Fruit fly (Drosophila melanogaster) whole organism, embryonic: ENCODE measurements around the gene CG33325.

ENCODE experiments used
- CG10274 ChIP-seq: fragments of 200-800 bp; sonication (Bioruptor generic); optimal IDR thresholded peaks from 3 replicates; lab custom pipeline; 2017; ENCODE audit warnings: missing biosample characterization, mild to moderate bottlenecking, missing genetic modification characterization
- CG11504 ChIP-seq: fragments of 200-800 bp; sonication (Bioruptor generic); optimal IDR thresholded peaks from 3 replicates; lab custom pipeline; 2019; ENCODE audit warnings: missing biosample characterization, mild to moderate bottlenecking, missing genetic modification characterization, moderate library complexity
- CG12071 ChIP-seq: fragments of 200-800 bp; sonication (Bioruptor generic); optimal IDR thresholded peaks from 3 replicates; lab custom pipeline; 2018; ENCODE audit warnings: missing biosample characterization, mild to moderate bottlenecking, missing genetic modification characterization
- CG12155 ChIP-seq: fragments of 200-800 bp; sonication (Bioruptor generic); optimal IDR thresholded peaks from 3 replicates; lab custom pipeline; 2016; ENCODE audit warnings: missing biosample characterization, missing genetic modification characterization
- CG12744 ChIP-seq: fragments of 200-800 bp; sonication (Bioruptor generic); optimal IDR thresholded peaks from 2 replicates; lab custom pipeline; 2016; ENCODE audit warnings: missing biosample characterization, missing genetic modification characterization
- CG13123 ChIP-seq: fragments of 200-800 bp; sonication (Bioruptor generic); optimal IDR thresholded peaks from 2 replicates; lab custom pipeline; 2016; ENCODE audit warnings: missing biosample characterization, missing genetic modification characterization
- CG13894 ChIP-seq: fragments of 200-800 bp; sonication (Bioruptor generic); optimal IDR thresholded peaks from 3 replicates; lab custom pipeline; 2018; ENCODE audit warnings: missing biosample characterization, mild to moderate bottlenecking, missing genetic modification characterization, moderate library complexity
- CG1602 ChIP-seq: fragments of 200-800 bp; sonication (Bioruptor generic); optimal IDR thresholded peaks from 3 replicates; lab custom pipeline; 2016; ENCODE audit warnings: missing biosample characterization, missing genetic modification characterization
- CG17359 ChIP-seq: fragments of 200-800 bp; sonication (Bioruptor generic); optimal IDR thresholded peaks from 3 replicates; lab custom pipeline; 2018; ENCODE audit warnings: missing biosample characterization, mild to moderate bottlenecking, missing genetic modification characterization, moderate library complexity
- CG2875 ChIP-seq: fragments of 200-800 bp; sonication (Bioruptor generic); optimal IDR thresholded peaks from 2 replicates; lab custom pipeline; 2017; ENCODE audit warnings: missing biosample characterization, mild to moderate bottlenecking, missing genetic modification characterization, missing genetic modification reagents
- CG3065 ChIP-seq: fragments of 200-800 bp; sonication (Bioruptor generic); optimal IDR thresholded peaks from 2 replicates; lab custom pipeline; 2016; ENCODE audit warnings: missing biosample characterization, missing genetic modification characterization
- CG31388 ChIP-seq: fragments of 200-800 bp; sonication (Bioruptor generic); optimal IDR thresholded peaks from 2 replicates; lab custom pipeline; 2016; ENCODE audit warnings: missing biosample characterization, missing genetic modification characterization
- CG31441 ChIP-seq: fragments of 200-800 bp; sonication (Bioruptor generic); IDR thresholded peaks from 2 replicates; pipeline ENCODE4 v1.3.6; 2022; ENCODE audit warnings: missing biosample characterization, missing genetic modification characterization
- CG34376 ChIP-seq: fragments of 200-800 bp; sonication (Bioruptor generic); optimal IDR thresholded peaks from 2 replicates; lab custom pipeline; 2018; ENCODE audit warnings: missing biosample characterization, mild to moderate bottlenecking, missing genetic modification characterization
- CG4854 ChIP-seq: fragments of 200-800 bp; sonication (Bioruptor generic); optimal IDR thresholded peaks from 2 replicates; lab custom pipeline; 2016; ENCODE audit warnings: missing biosample characterization, missing genetic modification characterization, inconsistent platforms
- CG8089 ChIP-seq: fragments of 200-800 bp; sonication (Bioruptor generic); optimal IDR thresholded peaks from 3 replicates; lab custom pipeline; 2016; ENCODE audit warnings: missing biosample characterization, missing genetic modification characterization
- CG9215 ChIP-seq: fragments of 200-800 bp; sonication (Bioruptor generic); IDR thresholded peaks from 2 replicates; pipeline ENCODE4 v1.3.6; 2022; ENCODE audit warnings: missing biosample characterization, missing genetic modification characterization
- CrebB ChIP-seq: fragments of 200-800 bp; sonication (Bioruptor generic); optimal IDR thresholded peaks from 3 replicates; lab custom pipeline; 2018; ENCODE audit warnings: missing biosample characterization, mild to moderate bottlenecking, missing genetic modification characterization
- Deaf1 ChIP-seq: fragments of 200-800 bp; optimal IDR thresholded peaks from 3 replicates; lab custom pipeline; 2019; ENCODE audit warnings: missing biosample characterization, mild to moderate bottlenecking, missing genetic modification characterization, moderate library complexity
- Dll ChIP-seq: fragments of 200-800 bp; sonication (Bioruptor generic); IDR thresholded peaks from 4 replicates; pipeline ENCODE4 v1.3.6; 2022; ENCODE audit warnings: missing biosample characterization, missing genetic modification characterization; ENCODE audit not compliant: partially characterized antibody
- Ets97D ChIP-seq: fragments of 200-800 bp; sonication (Bioruptor generic); optimal IDR thresholded peaks from 3 replicates; lab custom pipeline; 2016; ENCODE audit warnings: missing biosample characterization, missing genetic modification characterization
- HLH3B ChIP-seq: fragments of 200-800 bp; sonication (Bioruptor generic); IDR thresholded peaks from 2 replicates; pipeline ENCODE4 v1.3.6; 2022; ENCODE audit warnings: missing biosample characterization, missing genetic modification characterization
- Hr3 ChIP-seq: fragments of 200-800 bp; sonication (Bioruptor generic); optimal IDR thresholded peaks from 3 replicates; lab custom pipeline; 2016; ENCODE audit warnings: missing biosample characterization, missing genetic modification characterization
- Hr39 ChIP-seq: fragments of >200 bp; optimal IDR thresholded peaks from 2 replicates; lab custom pipeline; 2017
- MBD-R2 ChIP-seq: fragments of 200-800 bp; sonication (Bioruptor generic); IDR thresholded peaks from 2 replicates; pipeline ENCODE4 v1.3.6; 2022; ENCODE audit warnings: missing biosample characterization, missing genetic modification characterization
- Meics ChIP-seq: fragments of 200-800 bp; sonication (Bioruptor generic); optimal IDR thresholded peaks from 2 replicates; lab custom pipeline; 2017; ENCODE audit warnings: missing biosample characterization, mild to moderate bottlenecking, missing genetic modification characterization
- Rfx ChIP-seq: fragments of 200-800 bp; sonication (Bioruptor generic); IDR thresholded peaks from 2 replicates; pipeline ENCODE4 v1.3.6; 2022; ENCODE audit warnings: missing biosample characterization, missing genetic modification characterization
- Sin3A ChIP-seq: fragments of >200 bp; optimal IDR thresholded peaks from 2 replicates; lab custom pipeline; 2018
- Taf1 ChIP-seq: fragments of 200-800 bp; sonication (Bioruptor generic); IDR thresholded peaks from 2 replicates; pipeline ENCODE4 v1.3.6; 2022; ENCODE audit warnings: missing biosample characterization, missing genetic modification characterization
- Xrp1 ChIP-seq: fragments of 200-800 bp; sonication (Bioruptor generic); IDR thresholded peaks from 2 replicates; pipeline ENCODE4 v1.3.6; 2022; ENCODE audit warnings: missing biosample characterization, missing genetic modification characterization
- aop ChIP-seq: fragments of 200-800 bp; sonication (Bioruptor generic); IDR thresholded peaks from 2 replicates; pipeline ENCODE4 v1.3.6; 2022; ENCODE audit warnings: missing biosample characterization, missing genetic modification characterization
- ap ChIP-seq: fragments of 200-800 bp; sonication (Bioruptor generic); IDR thresholded peaks from 2 replicates; pipeline ENCODE4 v1.3.6; 2022; ENCODE audit warnings: missing biosample characterization, missing genetic modification characterization
- ash1 ChIP-seq: fragments of 200-800 bp; sonication (Bioruptor generic); optimal IDR thresholded peaks from 2 replicates; lab custom pipeline; 2018; ENCODE audit warnings: missing biosample characterization, mild to moderate bottlenecking, missing genetic modification characterization
- dpn ChIP-seq, 2 experiments: fragments of 200-800 bp; sonication (Bioruptor generic); optimal IDR thresholded peaks; 3 replicates each; lab custom pipeline; 2016; ENCODE audit warnings: missing biosample characterization in 2 of 2, missing genetic modification characterization in 2 of 2
- en ChIP-seq: fragments of 200-800 bp; sonication (Bioruptor generic); optimal IDR thresholded peaks from 2 replicates; lab custom pipeline; 2016; ENCODE audit warnings: missing biosample characterization, missing genetic modification characterization
- eyg ChIP-seq: fragments of 200-800 bp; sonication (Bioruptor generic); optimal IDR thresholded peaks from 3 replicates; lab custom pipeline; 2016; ENCODE audit warnings: missing biosample characterization, missing genetic modification characterization
- fd96Cb ChIP-seq: fragments of 200-800 bp; sonication (Bioruptor generic); optimal IDR thresholded peaks from 2 replicates; lab custom pipeline; 2018; ENCODE audit warnings: missing biosample characterization, mild to moderate bottlenecking, missing genetic modification characterization, moderate library complexity
- grn ChIP-seq: fragments of 200-800 bp; sonication (Bioruptor generic); optimal IDR thresholded peaks from 3 replicates; lab custom pipeline; 2017; ENCODE audit warnings: missing biosample characterization, missing genetic modification characterization
- h ChIP-seq: fragments of >200 bp; optimal IDR thresholded peaks from 2 replicates; lab custom pipeline; 2017
- ham ChIP-seq: fragments of 200-800 bp; sonication (Bioruptor generic); IDR thresholded peaks from 2 replicates; pipeline ENCODE4 v1.3.6; 2022; ENCODE audit warnings: missing biosample characterization, missing genetic modification characterization
- her ChIP-seq: fragments of 200-800 bp; sonication (Bioruptor generic); optimal IDR thresholded peaks from 2 replicates; lab custom pipeline; 2016; ENCODE audit warnings: missing biosample characterization, missing genetic modification characterization
- inv ChIP-seq: fragments of 200-800 bp; sonication (Bioruptor generic); IDR thresholded peaks from 2 replicates; pipeline ENCODE4 v1.3.6; 2022; ENCODE audit warnings: missing biosample characterization, missing genetic modification characterization; ENCODE audit not compliant: partially characterized antibody
- lmd ChIP-seq: fragments of 200-800 bp; sonication (Bioruptor generic); IDR thresholded peaks from 2 replicates; pipeline ENCODE4 v1.3.6; 2022; ENCODE audit warnings: missing biosample characterization, missing genetic modification characterization
- mirr ChIP-seq: fragments of 200-800 bp; sonication (Bioruptor generic); optimal IDR thresholded peaks from 3 replicates; lab custom pipeline; 2018; ENCODE audit warnings: missing biosample characterization, mild to moderate bottlenecking, missing genetic modification characterization
- pnt ChIP-seq: fragments of 200-800 bp; sonication (Bioruptor generic); optimal IDR thresholded peaks from 3 replicates; lab custom pipeline; 2016; ENCODE audit warnings: missing biosample characterization, missing genetic modification characterization
- repo ChIP-seq: fragments of 200-800 bp; sonication (Bioruptor generic); optimal IDR thresholded peaks from 2 replicates; lab custom pipeline; 2016; ENCODE audit warnings: missing biosample characterization, missing genetic modification characterization
- salm ChIP-seq: fragments of 200-800 bp; sonication (Bioruptor generic); optimal IDR thresholded peaks from 2 replicates; lab custom pipeline; 2018; ENCODE audit warnings: missing biosample characterization, mild to moderate bottlenecking, missing genetic modification characterization
- seq ChIP-seq: fragments of 200-800 bp; sonication (Bioruptor generic); IDR thresholded peaks from 2 replicates; pipeline ENCODE4 v1.3.6; 2022; ENCODE audit warnings: missing biosample characterization, missing genetic modification characterization
- sim ChIP-seq: fragments of 200-800 bp; sonication (Bioruptor generic); IDR thresholded peaks from 2 replicates; pipeline ENCODE4 v1.3.6; 2022; ENCODE audit warnings: missing biosample characterization, missing genetic modification characterization
- tna ChIP-seq: fragments of 200-800 bp; sonication (Bioruptor generic); IDR thresholded peaks from 2 replicates; pipeline ENCODE4 v1.3.6; 2022; ENCODE audit warnings: missing biosample characterization, missing genetic modification characterization; ENCODE audit not compliant: partially characterized antibody
- twi ChIP-seq: fragments of 200-800 bp; optimal IDR thresholded peaks from 2 replicates; lab custom pipeline; 2019; ENCODE audit warnings: missing biosample characterization, mild to moderate bottlenecking, missing genetic modification characterization, moderate library complexity
- tx ChIP-seq: fragments of 200-800 bp; sonication (Bioruptor generic); optimal IDR thresholded peaks from 2 replicates; lab custom pipeline; 2016; ENCODE audit warnings: missing biosample characterization, missing genetic modification characterization
- vvl ChIP-seq: fragments of 200-800 bp; sonication (Bioruptor generic); IDR thresholded peaks from 2 replicates; pipeline ENCODE4 v1.3.6; 2022; ENCODE audit warnings: missing biosample characterization, missing genetic modification characterization
- wdn ChIP-seq: fragments of 200-800 bp; sonication (Bioruptor generic); IDR thresholded peaks from 2 replicates; pipeline ENCODE4 v1.3.6; 2022; ENCODE audit warnings: missing biosample characterization, missing genetic modification characterization

CG33325 gene

DNA sequence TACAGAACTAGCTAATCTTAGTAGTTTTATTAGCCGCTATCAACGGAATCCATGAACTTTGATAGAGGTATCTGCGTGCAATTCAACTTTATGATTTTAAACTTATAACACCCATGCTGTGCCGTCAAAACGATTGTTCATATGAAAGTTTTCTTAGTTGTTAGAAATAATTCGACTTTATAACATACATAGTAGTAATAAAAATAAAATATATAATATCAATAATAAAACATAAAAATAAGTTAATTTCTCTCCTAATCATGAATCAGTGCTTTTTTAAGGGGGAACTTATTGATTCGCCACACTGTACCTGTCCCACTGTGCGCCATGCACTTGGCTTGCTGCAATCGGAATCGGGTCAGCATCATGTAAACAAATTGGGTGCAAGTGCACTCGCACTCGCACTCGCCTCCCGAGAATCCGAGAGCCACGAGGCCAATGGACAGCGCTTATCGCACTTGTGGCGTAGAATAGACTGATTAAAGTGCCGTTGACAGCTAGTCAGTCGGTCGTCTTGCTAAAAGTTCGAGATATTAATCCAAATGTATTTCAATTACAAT lies 32.1 kb upstream of the CG33325 start (continued):
- TF ChIP-seq CG11504 (peak; percentile 49), h (lab: Kevin White, UChicago) (no peak), grn (GFP tag; lab: Kevin White, UChicago) (no peak), tx (GFP tag; lab: Kevin White, UChicago) (no peak), wdn (no peak), ash1 (GFP tag; lab: Kevin White, UChicago) (no peak), twi (no peak), CrebB (no peak), Deaf1 (tag; lab: Kevin White, UChicago) (peak; percentile 69), CG12071 (GFP tag; lab: Kevin White, UChicago) (no peak), Hr3 (no peak), Hr39 (lab: Kevin White, UChicago) (no peak), CG31441 (GFP tag; lab: Robert Waterston, UW) (peak; percentile 33; the same call in 1 of the 2 replicates), Ets97D (GFP tag; lab: Kevin White, UChicago) (no peak), CG13123 (GFP tag; lab: Kevin White, UChicago) (no peak), CG17359 (peak; percentile 36), Taf1 (GFP tag; lab: Robert Waterston, UW) (no peak), pnt (GFP tag; lab: Kevin White, UChicago) (no peak), dpn (GFP tag; optimal IDR thresholded peaks at IDR 0.05; lab: Kevin White, UChicago) (peak in 1 of 2 experiments; percentile 27), CG2875 (GFP tag; lab: Kevin White, UChicago) (no peak), Sin3A (lab: Kevin White, UChicago) (no peak), CG31388 (GFP tag; lab: Kevin White, UChicago) (no peak), inv (no peak), Meics (GFP tag; lab: Kevin White, UChicago) (no peak), sim (no peak), CG1602 (no peak), CG12744 (GFP tag; lab: Kevin White, UChicago) (no peak), salm (no peak), Xrp1 (GFP tag; lab: Robert Waterston, UW) (no peak), CG9215 (GFP tag; lab: Robert Waterston, UW) (no peak), CG13894 (tag; lab: Kevin White, UChicago) (no peak), ham (GFP tag; lab: Robert Waterston, UW) (no peak), CG8089 (no peak), CG34376 (GFP tag; lab: Kevin White, UChicago) (peak; percentile 39), repo (GFP tag; lab: Kevin White, UChicago) (no peak), ap (GFP tag; lab: Robert Waterston, UW) (no peak), mirr (GFP tag; lab: Kevin White, UChicago) (peak; percentile 48), vvl (GFP tag; lab: Robert Waterston, UW) (no peak), seq (GFP tag; lab: Robert Waterston, UW) (no peak), en (GFP tag; lab: Kevin White, UChicago) (no peak), HLH3B (GFP tag; lab: Robert Waterston, UW) (no peak), MBD-R2 (no peak), CG10274 (GFP tag; lab: Kevin White, UChicago) (no peak), lmd (GFP tag; lab: Robert Waterston, UW) (no peak), aop (GFP tag; lab: Robert Waterston, UW) (no peak), her (no peak), Rfx (GFP tag; lab: Robert Waterston, UW) (no peak), eyg (GFP tag; lab: Kevin White, UChicago) (no peak), CG4854 (GFP tag; lab: Kevin White, UChicago) (no peak), CG12155 (GFP tag; lab: Kevin White, UChicago) (no peak), tna (GFP tag; lab: Robert Waterston, UW) (no peak), Dll (GFP tag; lab: Robert Waterston, UW) (no peak), fd96Cb (no peak), CG3065 (GFP tag; lab: Kevin White, UChicago) (no peak)
